Worm (Caenorhabditis elegans): ENCODE measurements around the gene his-41.

- no peak for TF ChIP-seq W03F9.2 (tag; optimal IDR thresholded peaks at IDR 0.05)
- no peak for TF ChIP-seq him-1 (tag; optimal IDR thresholded peaks at IDR 0.05)
These were observed 45.0 kb downstream of the his-41 start, which contains the start of gene K09G1.2 for ce11 chrV:9590317-9590716.

Measured in whole organism, L4/young adult.